Fruit fly (Drosophila melanogaster) whole organism, embryonic: ENCODE data around the gene CG43880.
A peak's percentile ranks its signal among the peaks of the same experiment; 100 is the strongest.

Source experiments
- CG10147 ChIP-seq: fragments of 200-800 bp; sonication (Bioruptor generic); optimal IDR thresholded peaks from 2 replicates; lab custom pipeline; 2019; ENCODE audit warnings: missing biosample characterization, mild to moderate bottlenecking, missing genetic modification characterization, moderate library complexity
- CG10209 ChIP-seq: fragments of 200-800 bp; sonication (Bioruptor generic); optimal IDR thresholded peaks from 3 replicates; lab custom pipeline; 2017; ENCODE audit warnings: missing biosample characterization, mild to moderate bottlenecking, missing genetic modification characterization, missing genetic modification reagents
- CG10959 ChIP-seq: fragments of 200-800 bp; sonication (Bioruptor generic); IDR thresholded peaks from 2 replicates; pipeline ENCODE4 v1.3.6; 2022; ENCODE audit warnings: missing biosample characterization, missing genetic modification characterization
- CG11504 ChIP-seq: fragments of 200-800 bp; sonication (Bioruptor generic); optimal IDR thresholded peaks from 3 replicates; lab custom pipeline; 2019; ENCODE audit warnings: missing biosample characterization, mild to moderate bottlenecking, missing genetic modification characterization, moderate library complexity
- CG12299 ChIP-seq: fragments of 200-800 bp; sonication (Bioruptor generic); optimal IDR thresholded peaks from 2 replicates; lab custom pipeline; 2018; ENCODE audit warnings: missing biosample characterization, mild to moderate bottlenecking, missing genetic modification characterization
- CG12659 ChIP-seq: fragments of 200-800 bp; sonication (Bioruptor generic); optimal IDR thresholded peaks from 3 replicates; lab custom pipeline; 2017; ENCODE audit warnings: mild to moderate bottlenecking, missing biosample characterization, missing genetic modification reagents, missing genetic modification characterization
- CG17328 ChIP-seq: fragments of 200-800 bp; sonication (Bioruptor generic); IDR thresholded peaks from 2 replicates; pipeline ENCODE4 v1.3.6; 2022; ENCODE audit warnings: missing biosample characterization, missing genetic modification characterization
- CG17612 ChIP-seq: fragments of 200-800 bp; sonication (Bioruptor generic); IDR thresholded peaks from 2 replicates; pipeline ENCODE4 v1.3.6; 2022; ENCODE audit warnings: missing biosample characterization, missing genetic modification characterization
- CG1832 ChIP-seq: fragments of 200-800 bp; sonication (Bioruptor generic); optimal IDR thresholded peaks from 2 replicates; lab custom pipeline; 2017; ENCODE audit warnings: missing biosample characterization, mild to moderate bottlenecking, missing genetic modification characterization, inconsistent platforms
- CG43689 ChIP-seq: fragments of 200-800 bp; sonication (Bioruptor generic); IDR thresholded peaks from 2 replicates; pipeline ENCODE4 v1.3.6; 2022; ENCODE audit warnings: missing biosample characterization, missing genetic modification characterization
- CG4854 ChIP-seq: fragments of 200-800 bp; sonication (Bioruptor generic); optimal IDR thresholded peaks from 2 replicates; lab custom pipeline; 2016; ENCODE audit warnings: missing biosample characterization, missing genetic modification characterization, inconsistent platforms
- CG5953 ChIP-seq: fragments of 200-800 bp; sonication (Bioruptor generic); IDR thresholded peaks from 2 replicates; pipeline ENCODE4 v1.3.6; 2022; ENCODE audit warnings: missing biosample characterization, missing genetic modification characterization
- CG6272 ChIP-seq: fragments of 200-800 bp; sonication (Bioruptor generic); IDR thresholded peaks from 2 replicates; pipeline ENCODE4 v1.3.6; 2022; ENCODE audit warnings: missing biosample characterization, missing genetic modification characterization
- CG6654 ChIP-seq: fragments of 200-800 bp; sonication (Bioruptor generic); optimal IDR thresholded peaks from 2 replicates; lab custom pipeline; 2017; ENCODE audit warnings: missing biosample characterization, mild to moderate bottlenecking, missing genetic modification characterization
- CG6854 ChIP-seq: fragments of 200-800 bp; sonication (Bioruptor generic); optimal IDR thresholded peaks from 3 replicates; lab custom pipeline; 2017; ENCODE audit warnings: missing biosample characterization, mild to moderate bottlenecking, missing genetic modification characterization
- CG7357 ChIP-seq: fragments of 200-800 bp; sonication (Bioruptor generic); IDR thresholded peaks from 3 replicates; pipeline ENCODE4 v1.3.6; 2022; ENCODE audit warnings: missing biosample characterization, missing genetic modification characterization
- CG7745 ChIP-seq: fragments of 200-800 bp; sonication (Bioruptor generic); optimal IDR thresholded peaks from 2 replicates; lab custom pipeline; 2018; ENCODE audit warnings: missing biosample characterization, mild to moderate bottlenecking, missing genetic modification characterization, moderate library complexity
- CG7987 ChIP-seq: fragments of 200-800 bp; sonication (Bioruptor generic); optimal IDR thresholded peaks from 2 replicates; lab custom pipeline; 2018; ENCODE audit warnings: missing biosample characterization, mild to moderate bottlenecking, missing genetic modification characterization, moderate library complexity
- CG8290 ChIP-seq, 3 experiments: fragments of 200-800 bp; sonication (Bioruptor generic); optimal IDR thresholded peaks; 2 replicates each; lab custom pipeline; 2016 to 2019; ENCODE audit warnings: missing biosample characterization in 3 of 3, missing genetic modification characterization in 3 of 3, mild to moderate bottlenecking in 2 of 3, moderate library complexity in 1 of 3
- CG9876 ChIP-seq: fragments of 200-800 bp; sonication (Bioruptor generic); optimal IDR thresholded peaks from 2 replicates; lab custom pipeline; 2016; ENCODE audit warnings: missing biosample characterization, missing genetic modification characterization
- CkIIα-i1 ChIP-seq: fragments of 200-800 bp; sonication (Bioruptor generic); IDR thresholded peaks from 2 replicates; pipeline ENCODE4 v1.3.6; 2022; ENCODE audit warnings: missing biosample characterization, missing genetic modification characterization
- D19A ChIP-seq: fragments of 200-800 bp; optimal IDR thresholded peaks from 3 replicates; lab custom pipeline; 2019; ENCODE audit warnings: missing biosample characterization, mild to moderate bottlenecking, missing genetic modification characterization, moderate library complexity
- Dp ChIP-seq: fragments of 200-800 bp; sonication (Bioruptor generic); optimal IDR thresholded peaks from 2 replicates; lab custom pipeline; 2018; ENCODE audit warnings: missing biosample characterization, mild to moderate bottlenecking, missing genetic modification characterization, moderate library complexity
- Drgx ChIP-seq: fragments of 200-800 bp; sonication (Bioruptor generic); IDR thresholded peaks from 2 replicates; pipeline ENCODE4 v1.3.6; 2022; ENCODE audit warnings: missing biosample characterization, missing genetic modification characterization
- Ets97D ChIP-seq: fragments of 200-800 bp; sonication (Bioruptor generic); optimal IDR thresholded peaks from 3 replicates; lab custom pipeline; 2016; ENCODE audit warnings: missing biosample characterization, missing genetic modification characterization
- Fer2 ChIP-seq: fragments of 200-800 bp; sonication (Bioruptor generic); optimal IDR thresholded peaks from 2 replicates; lab custom pipeline; 2018; ENCODE audit warnings: missing biosample characterization, mild to moderate bottlenecking, missing genetic modification characterization, moderate library complexity
- Mad ChIP-seq: fragments of 200-800 bp; sonication (Bioruptor generic); optimal IDR thresholded peaks from 2 replicates; lab custom pipeline; 2016; ENCODE audit warnings: missing biosample characterization, missing genetic modification characterization
- Poxn ChIP-seq: fragments of 200-800 bp; sonication (Bioruptor generic); IDR thresholded peaks from 2 replicates; pipeline ENCODE4 v1.3.6; 2022; ENCODE audit warnings: missing biosample characterization, missing genetic modification characterization
- Side ChIP-seq: fragments of 200-800 bp; sonication (Bioruptor generic); optimal IDR thresholded peaks from 2 replicates; lab custom pipeline; 2016; ENCODE audit warnings: missing biosample characterization, missing genetic modification characterization
- Spps ChIP-seq: fragments of 200-800 bp; sonication (Bioruptor generic); optimal IDR thresholded peaks from 2 replicates; lab custom pipeline; 2018; ENCODE audit warnings: missing biosample characterization, mild to moderate bottlenecking, missing genetic modification characterization
- Trl ChIP-seq, 3 experiments: fragments of >200 bp in 2 of 3; fragments of 200-800 bp in 1 of 3; sonication (Bioruptor generic) in 1 of 3; optimal IDR thresholded peaks; 2 replicates in 1 of 3; 3 replicates in 2 of 3; lab custom pipeline; 2016 to 2017; ENCODE audit warnings: missing biosample characterization in 1 of 3, missing genetic modification characterization in 1 of 3
- Xrp1 ChIP-seq: fragments of 200-800 bp; sonication (Bioruptor generic); IDR thresholded peaks from 2 replicates; pipeline ENCODE4 v1.3.6; 2022; ENCODE audit warnings: missing biosample characterization, missing genetic modification characterization
- aop ChIP-seq: fragments of 200-800 bp; sonication (Bioruptor generic); IDR thresholded peaks from 2 replicates; pipeline ENCODE4 v1.3.6; 2022; ENCODE audit warnings: missing biosample characterization, missing genetic modification characterization
- ara ChIP-seq: fragments of 200-800 bp; sonication (Bioruptor generic); IDR thresholded peaks from 2 replicates; pipeline ENCODE4 v1.3.6; 2022; ENCODE audit warnings: missing biosample characterization, missing genetic modification characterization
- br ChIP-seq: fragments of >200 bp; optimal IDR thresholded peaks from 2 replicates; lab custom pipeline; 2017
- caup ChIP-seq: fragments of 200-800 bp; sonication (Bioruptor generic); optimal IDR thresholded peaks from 3 replicates; lab custom pipeline; 2017; ENCODE audit warnings: missing biosample characterization, mild to moderate bottlenecking, missing genetic modification characterization, moderate library complexity; ENCODE audit not compliant: severe bottlenecking
- chn ChIP-seq: fragments of 200-800 bp; sonication (Bioruptor generic); optimal IDR thresholded peaks from 2 replicates; lab custom pipeline; 2016; ENCODE audit warnings: missing biosample characterization, missing genetic modification characterization
- ci ChIP-seq: fragments of 200-800 bp; sonication (Bioruptor generic); IDR thresholded peaks from 3 replicates; pipeline ENCODE4 v1.3.6; 2022; ENCODE audit warnings: missing biosample characterization, missing genetic modification characterization
- dysf ChIP-seq: fragments of 200-800 bp; sonication (Bioruptor generic); IDR thresholded peaks from 3 replicates; pipeline ENCODE4 v1.3.6; 2022; ENCODE audit warnings: missing biosample characterization, missing genetic modification characterization
- fd102C ChIP-seq: fragments of 200-800 bp; sonication (Bioruptor generic); optimal IDR thresholded peaks from 2 replicates; lab custom pipeline; 2018; ENCODE audit warnings: missing biosample characterization, mild to moderate bottlenecking, missing genetic modification characterization, moderate library complexity
- ftz-f1 ChIP-seq: fragments of 200-800 bp; sonication (Bioruptor generic); optimal IDR thresholded peaks from 2 replicates; lab custom pipeline; 2016; ENCODE audit warnings: missing biosample characterization, missing genetic modification characterization
- kay ChIP-seq: fragments of 200-800 bp; sonication (Bioruptor generic); optimal IDR thresholded peaks from 2 replicates; lab custom pipeline; 2016; ENCODE audit warnings: missing biosample characterization, missing genetic modification characterization
- knrl ChIP-seq: fragments of 200-800 bp; sonication (Bioruptor generic); IDR thresholded peaks from 3 replicates; pipeline ENCODE4 v1.3.6; 2022; ENCODE audit warnings: missing biosample characterization, missing genetic modification characterization; ENCODE audit not compliant: partially characterized antibody
- phol ChIP-seq: fragments of 200-800 bp; sonication (Bioruptor generic); optimal IDR thresholded peaks from 3 replicates; lab custom pipeline; 2018; ENCODE audit warnings: missing biosample characterization, mild to moderate bottlenecking, missing genetic modification characterization, moderate library complexity
- tgo ChIP-seq: fragments of 200-800 bp; sonication (Bioruptor generic); IDR thresholded peaks from 3 replicates; pipeline ENCODE4 v1.3.6; 2022; ENCODE audit warnings: missing biosample characterization, missing genetic modification characterization
- ttk ChIP-seq: fragments of 200-800 bp; sonication (Bioruptor generic); IDR thresholded peaks from 2 replicates; pipeline ENCODE4 v2.1.2; 2022; ENCODE audit warnings: missing biosample characterization, missing genetic modification characterization
- wek ChIP-seq: fragments of 200-800 bp; sonication (Bioruptor generic); optimal IDR thresholded peaks from 3 replicates; lab custom pipeline; 2018; ENCODE audit warnings: missing biosample characterization, mild to moderate bottlenecking, missing genetic modification characterization, moderate library complexity
- wor ChIP-seq: fragments of 200-800 bp; sonication (Bioruptor generic); IDR thresholded peaks from 2 replicates; pipeline ENCODE4 v1.3.6; 2022; ENCODE audit warnings: missing biosample characterization, missing genetic modification characterization
- zen ChIP-seq: fragments of 200-800 bp; sonication (Bioruptor generic); optimal IDR thresholded peaks from 3 replicates; lab custom pipeline; 2018; ENCODE audit warnings: missing biosample characterization, mild to moderate bottlenecking, missing genetic modification characterization, moderate library complexity
- zfh1 ChIP-seq: fragments of 200-800 bp; sonication (Bioruptor generic); IDR thresholded peaks from 3 replicates; pipeline ENCODE4 v1.3.6; 2022; ENCODE audit warnings: missing biosample characterization, missing genetic modification characterization

CG43880 gene

DNA sequence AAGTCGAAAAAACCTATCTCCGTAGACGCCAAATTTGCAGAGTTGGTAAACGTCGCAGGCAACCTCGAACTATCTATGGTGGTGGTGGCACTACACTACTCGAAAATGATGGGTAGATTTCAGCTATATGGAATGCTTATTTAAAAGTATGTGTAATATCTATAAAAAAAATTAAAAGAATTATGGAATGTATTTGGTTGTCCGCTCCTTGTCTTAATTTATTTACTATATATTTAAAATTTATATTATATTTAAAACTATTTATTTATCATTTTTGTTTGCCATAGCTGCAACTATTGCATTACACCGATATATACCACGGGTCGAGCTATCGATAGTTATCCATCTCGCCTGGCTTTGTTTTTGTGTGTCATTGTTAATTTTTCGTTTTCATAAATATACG, 30.0 kb upstream of the CG43880 start, which contains the start of the genes HP4 and CG8209 (continued):
- TF ChIP-seq ara (GFP tag; lab: Robert Waterston, UW) (peak; percentile 69; the same call in 1 of the 2 replicates), CG17328 (GFP tag; lab: Robert Waterston, UW) (peak; percentile 89), CG12659 (GFP tag; lab: Kevin White, UChicago) (peak; percentile 89), ftz-f1 (GFP tag; lab: Kevin White, UChicago) (peak; percentile 22), Trl (optimal IDR thresholded peaks at IDR 0.05; lab: Kevin White, UChicago) (no peak), Trl (GFP tag; optimal IDR thresholded peaks at IDR 0.05; lab: Kevin White, UChicago) (peak; percentile 68), zen (tag; lab: Kevin White, UChicago) (peak; percentile 58), CG10209 (peak; percentile 83), chn (GFP tag; lab: Kevin White, UChicago) (peak; percentile 51), CkIIα-i1 (GFP tag; lab: Robert Waterston, UW) (no peak), CG43689 (GFP tag; lab: Robert Waterston, UW) (peak; percentile 68), CG12299 (tag; lab: Kevin White, UChicago) (peak; percentile 63), ttk (GFP tag; lab: Robert Waterston, UW) (peak; percentile 83), Side (GFP tag; lab: Kevin White, UChicago) (peak; percentile 57), CG5953 (GFP tag; lab: Robert Waterston, UW) (peak; percentile 47; the same call in 1 of the 2 replicates), fd102C (no peak), dysf (peak; percentile 78), br (lab: Kevin White, UChicago) (no peak), tgo (GFP tag; lab: Robert Waterston, UW) (peak; percentile 92), CG6854 (GFP tag; lab: Kevin White, UChicago) (peak; percentile 54), Poxn (GFP tag; lab: Robert Waterston, UW) (peak; percentile 21; the same call in 1 of the 2 replicates), CG10147 (peak; percentile 62), phol (tag; lab: Kevin White, UChicago) (peak; percentile 88), Dp (GFP tag; lab: Kevin White, UChicago) (peak; percentile 53), CG7357 (GFP tag; lab: Robert Waterston, UW) (peak; percentile 72), kay (GFP tag; lab: Kevin White, UChicago) (peak; percentile 63), Xrp1 (GFP tag; lab: Robert Waterston, UW) (peak; percentile 91), caup (peak; percentile 76), knrl (GFP tag; lab: Robert Waterston, UW) (peak; percentile 94), CG1832 (GFP tag; lab: Kevin White, UChicago) (no peak), CG6654 (GFP tag; lab: Kevin White, UChicago) (peak; percentile 19), Drgx (GFP tag; lab: Robert Waterston, UW) (peak; percentile 74), Mad (GFP tag; lab: Kevin White, UChicago) (peak; percentile 69), CG6272 (GFP tag; lab: Robert Waterston, UW) (peak; percentile 91), CG9876 (GFP tag; lab: Kevin White, UChicago) (no peak), wor (peak; percentile 67), wek (GFP tag; lab: Kevin White, UChicago) (no peak), CG7745 (tag; lab: Kevin White, UChicago) (no peak), CG10959 (GFP tag; lab: Robert Waterston, UW) (peak; percentile 56; the same call in 1 of the 2 replicates), CG7987 (GFP tag; lab: Kevin White, UChicago) (peak; percentile 34), CG17612 (GFP tag; lab: Robert Waterston, UW) (no peak), CG4854 (GFP tag; lab: Kevin White, UChicago) (peak; percentile 56), aop (GFP tag; lab: Robert Waterston, UW) (peak; percentile 37; the same call in 1 of the 2 replicates), Fer2 (peak; percentile 79), zfh1 (GFP tag; lab: Robert Waterston, UW) (peak; percentile 88), Ets97D (GFP tag; lab: Kevin White, UChicago) (peak; percentile 32), ci (GFP tag; lab: Robert Waterston, UW) (peak; percentile 82), D19A (tag; lab: Kevin White, UChicago) (peak; percentile 75), CG11504 (tag; lab: Kevin White, UChicago) (peak; percentile 84), CG8290 (GFP tag; optimal IDR thresholded peaks at IDR 0.05; lab: Kevin White, UChicago) (peak; percentile 65), CG8290 (tag; optimal IDR thresholded peaks at IDR 0.05; lab: Kevin White, UChicago) (no peak), Spps (tag; lab: Kevin White, UChicago) (peak; percentile 74)
